Worm (Caenorhabditis elegans) whole organism, L4 larva: Measurements from ENCODE around the gene clpp-1.

Experiments
- D1046.2 ChIP-seq: fragments of 200-800 bp; sonication (Bioruptor generic); IDR thresholded peaks from 2 replicates; pipeline ENCODE4 v1.3.6; 2022; ENCODE audit warnings: missing genetic modification characterization, missing compliant biosample characterization
- F44E2.7 ChIP-seq: fragments of 200-800 bp; sonication (Bioruptor generic); IDR thresholded peaks from 2 replicates; pipeline ENCODE4 v2.1.2; 2022; ENCODE audit warnings: missing genetic modification characterization, missing compliant biosample characterization
- Y105C5A.15 ChIP-seq: fragments of 200-800 bp; sonication (Bioruptor generic); IDR thresholded peaks from 2 replicates; pipeline ENCODE4 v1.3.6; 2022; ENCODE audit warnings: missing genetic modification characterization, missing compliant biosample characterization
- Y75B8A.6 ChIP-seq: fragments of 200-800 bp; sonication (Bioruptor generic); IDR thresholded peaks from 2 replicates; pipeline ENCODE4 v1.3.6; 2022; ENCODE audit warnings: missing genetic modification reagents, missing genetic modification characterization, missing compliant biosample characterization
- aha-1 ChIP-seq: fragments of 150-350 bp; peaks from one replicate; lab custom pipeline; 2014; ENCODE audit warnings: missing biosample characterization, missing genetic modification characterization
- ama-1 ChIP-seq: fragments of 150-350 bp; optimal IDR thresholded peaks from 2 replicates; lab custom pipeline; 2014; ENCODE audit warnings: inconsistent platforms, mixed read lengths
- arid-1 ChIP-seq: fragments of 200-800 bp; sonication (Bioruptor generic); conservative IDR thresholded peaks from 2 replicates; pipeline ENCODE4 v1.3.6; 2022; ENCODE audit warnings: missing genetic modification reagents, missing genetic modification characterization, missing compliant biosample characterization
- ceh-20 ChIP-seq: fragments of 200-800 bp; sonication (Bioruptor generic); IDR thresholded peaks from 2 replicates; pipeline ENCODE4 v1.3.6; 2022; ENCODE audit warnings: missing genetic modification reagents, missing genetic modification characterization, missing compliant biosample characterization
- ceh-62 ChIP-seq: sonication (generic microtip); optimal IDR thresholded peaks from 2 replicates; lab custom pipeline; 2017; ENCODE audit warnings: missing biosample characterization, missing genetic modification characterization
- ctbp-1 ChIP-seq: fragments of 200-800 bp; sonication (Bioruptor generic); IDR thresholded peaks from 2 replicates; pipeline ENCODE4 v1.3.6; 2022; ENCODE audit warnings: missing genetic modification reagents, missing genetic modification characterization, missing compliant biosample characterization
- daf-12 ChIP-seq: fragments of 150-350 bp; optimal IDR thresholded peaks from 2 replicates; lab custom pipeline; 2014; ENCODE audit warnings: missing biosample characterization, missing genetic modification reagents, missing genetic modification characterization
- daf-16 ChIP-seq, 3 experiments: sonication (generic microtip); optimal IDR thresholded peaks; 2 replicates each; lab custom pipeline; 2016 to 2017; ENCODE audit warnings: missing genetic modification characterization in 3 of 3, missing genetic modification reagents in 3 of 3, mild to moderate bottlenecking in 2 of 3, missing compliant biosample characterization in 2 of 3, missing biosample characterization in 1 of 3, moderate library complexity in 1 of 3
- daf-19 ChIP-seq: fragments of 200-800 bp; sonication (Bioruptor generic); conservative IDR thresholded peaks from 2 replicates; pipeline ENCODE4 v1.3.6; 2022; ENCODE audit warnings: missing genetic modification characterization, missing compliant biosample characterization
- dmd-9 ChIP-seq: fragments of 200-800 bp; sonication (Bioruptor generic); IDR thresholded peaks from 2 replicates; pipeline ENCODE4 v1.3.6; 2022; ENCODE audit warnings: missing genetic modification reagents, missing genetic modification characterization, missing compliant biosample characterization
- egl-27 ChIP-seq: sonication (generic microtip); optimal IDR thresholded peaks from 3 replicates; lab custom pipeline; 2017; ENCODE audit warnings: missing biosample characterization, missing genetic modification reagents, missing genetic modification characterization
- egl-43 ChIP-seq: fragments of 200-800 bp; sonication (Bioruptor generic); IDR thresholded peaks from 2 replicates; pipeline ENCODE4 v1.3.6; 2022; ENCODE audit warnings: missing genetic modification reagents, missing genetic modification characterization, missing compliant biosample characterization
- fkh-10 ChIP-seq: fragments of 150-350 bp; optimal IDR thresholded peaks from 2 replicates; lab custom pipeline; 2014; ENCODE audit warnings: missing biosample characterization, missing genetic modification reagents, missing genetic modification characterization
- hlh-11 ChIP-seq: fragments of 200-800 bp; sonication (Bioruptor generic); optimal IDR thresholded peaks from 2 replicates; lab custom pipeline; 2018; ENCODE audit warnings: mild to moderate bottlenecking, missing genetic modification characterization, missing compliant biosample characterization
- hmg-1.1 ChIP-seq: fragments of 200-800 bp; sonication (Bioruptor generic); IDR thresholded peaks from 2 replicates; pipeline ENCODE4 v1.3.6; 2022; ENCODE audit warnings: missing genetic modification reagents, missing genetic modification characterization, missing compliant biosample characterization
- lin-13 ChIP-seq: fragments of 150-350 bp; optimal IDR thresholded peaks from 2 replicates; lab custom pipeline; 2014; ENCODE audit warnings: missing biosample characterization, missing genetic modification reagents, missing genetic modification characterization
- lir-3 ChIP-seq: sonication (generic microtip); optimal IDR thresholded peaks from 2 replicates; lab custom pipeline; 2016; ENCODE audit warnings: mild to moderate bottlenecking, missing genetic modification characterization, missing compliant biosample characterization
- mdl-1 ChIP-seq, 2 experiments: fragments of 150-350 bp in 1 of 2; sonication (generic microtip) in 1 of 2; optimal IDR thresholded peaks; 2 replicates each; lab custom pipeline; 2014 to 2017; ENCODE audit warnings: missing biosample characterization in 2 of 2, missing genetic modification characterization in 2 of 2
- mxl-2 ChIP-seq: fragments of 200-800 bp; sonication (Bioruptor generic); conservative IDR thresholded peaks from 2 replicates; pipeline ENCODE4 v1.3.6; 2022; ENCODE audit warnings: missing genetic modification reagents, missing genetic modification characterization, missing compliant biosample characterization
- nhr-102 ChIP-seq: sonication (generic microtip); optimal IDR thresholded peaks from 2 replicates; lab custom pipeline; 2016; ENCODE audit warnings: mild to moderate bottlenecking, missing genetic modification characterization, moderate library complexity, missing compliant biosample characterization
- nhr-48 ChIP-seq: sonication (generic microtip); optimal IDR thresholded peaks from 2 replicates; lab custom pipeline; 2016; ENCODE audit warnings: mild to moderate bottlenecking, missing genetic modification characterization, missing compliant biosample characterization
- pqm-1 ChIP-seq: sonication (generic microtip); optimal IDR thresholded peaks from 2 replicates; lab custom pipeline; 2017; ENCODE audit warnings: missing biosample characterization, missing genetic modification characterization
- rbr-2 ChIP-seq: sonication (generic microtip); optimal IDR thresholded peaks from 2 replicates; lab custom pipeline; 2016; ENCODE audit warnings: missing genotype, missing genetic modification characterization, missing compliant biosample characterization
- saeg-2 ChIP-seq: fragments of 200-800 bp; sonication (Bioruptor generic); IDR thresholded peaks from 2 replicates; pipeline ENCODE4 v1.3.6; 2022; ENCODE audit warnings: missing genetic modification reagents, missing genetic modification characterization, missing compliant biosample characterization
- spr-1 ChIP-seq: sonication (generic microtip); optimal IDR thresholded peaks from 2 replicates; lab custom pipeline; 2016; ENCODE audit warnings: mild to moderate bottlenecking, missing genetic modification characterization, missing compliant biosample characterization
- spr-3 ChIP-seq: fragments of 200-800 bp; sonication (Bioruptor generic); optimal IDR thresholded peaks from 2 replicates; lab custom pipeline; 2018; ENCODE audit warnings: mild to moderate bottlenecking, missing genetic modification characterization, missing compliant biosample characterization
- unc-39 ChIP-seq: sonication (generic microtip); optimal IDR thresholded peaks from 2 replicates; lab custom pipeline; 2017; ENCODE audit warnings: missing biosample characterization, missing genetic modification characterization
- unc-62 ChIP-seq, 3 experiments: fragments of 150-350 bp in 1 of 3; sonication (generic microtip); optimal IDR thresholded peaks in 2 of 3; peaks in 1 of 3; 1 replicate in 1 of 3; 2 replicates in 2 of 3; lab custom pipeline; 2014 to 2017; ENCODE audit warnings: missing biosample characterization in 3 of 3, missing genetic modification characterization in 3 of 3, missing genetic modification reagents in 3 of 3, missing genotype in 1 of 3
- zip-11 ChIP-seq: fragments of 200-800 bp; sonication (Bioruptor generic); IDR thresholded peaks from 2 replicates; pipeline ENCODE4 v1.3.6; 2022; ENCODE audit warnings: missing genetic modification characterization, missing compliant biosample characterization
- ztf-11 ChIP-seq: fragments of 150-350 bp; optimal IDR thresholded peaks from 2 replicates; lab custom pipeline; 2014; ENCODE audit warnings: missing biosample characterization, missing genetic modification characterization
- ztf-7 ChIP-seq: fragments of 150-350 bp; optimal IDR thresholded peaks from 2 replicates; lab custom pipeline; 2014; ENCODE audit warnings: missing biosample characterization, missing genetic modification characterization

The clpp-1 gene

DNA sequence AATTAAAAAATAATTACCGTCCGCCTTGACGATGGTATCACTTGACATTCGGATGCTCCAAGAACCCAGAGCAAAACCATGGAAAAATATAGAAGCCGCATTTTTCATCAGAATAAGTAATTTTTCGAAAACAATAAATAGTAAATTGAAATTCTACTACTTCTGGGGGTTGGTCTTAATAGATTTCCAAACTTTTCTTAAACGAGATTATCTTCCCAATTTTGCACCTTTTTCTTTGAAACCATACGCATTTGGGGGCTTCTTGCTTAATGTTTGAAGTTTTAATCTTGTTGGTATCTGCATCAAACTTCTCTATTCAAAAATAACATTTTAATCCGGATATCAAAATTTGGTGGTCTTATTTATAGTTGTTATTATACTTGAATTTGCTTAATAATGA lies 13.5 kb upstream of the clpp-1 start, which contains the start of gene gcy-5:
Gene gcy-5, minus strand, starts transcription at position 101 of the 400 bp plus-strand sequence.
- TF ChIP-seq daf-16 (GFP tag; optimal IDR thresholded peaks at IDR 0.05; lab: Kevin White, UChicago) (no peak), daf-16 (tag; optimal IDR thresholded peaks at IDR 0.05; lab: Kevin White, UChicago) (no peak), hmg-1.1 (GFP tag; lab: Robert Waterston, UW) (no peak), rbr-2 (no peak), Y105C5A.15 (GFP tag; lab: Robert Waterston, UW) (no peak), ama-1 (no peak), saeg-2 (GFP tag; lab: Robert Waterston, UW) (no peak), Y75B8A.6 (GFP tag; lab: Robert Waterston, UW) (no peak), spr-1 (tag; lab: Kevin White, UChicago) (no peak), fkh-10 (GFP tag; lab: Kevin White, UChicago) (no peak), D1046.2 (GFP tag; lab: Robert Waterston, UW) (no peak)

DNA sequence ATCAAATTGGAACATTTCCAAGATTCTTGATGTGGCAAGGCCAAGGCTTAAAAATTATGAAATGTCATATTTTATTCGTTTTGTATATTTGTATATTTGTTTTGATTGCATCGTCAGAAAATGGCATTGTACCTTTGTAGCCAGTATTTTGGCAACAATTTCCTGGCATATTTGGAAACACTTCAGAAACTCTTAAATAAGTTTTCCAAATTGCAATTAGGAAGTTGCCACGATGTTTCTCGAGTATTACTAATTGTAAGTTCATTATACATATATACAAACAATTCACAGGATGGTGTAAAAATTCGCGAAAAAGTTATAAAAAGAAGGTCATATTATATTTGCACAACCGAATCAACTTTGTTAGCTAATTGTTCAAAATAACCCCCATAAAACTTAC lies 12.6 kb upstream of the clpp-1 start, which contains the start of gene idpp-8:
Gene idpp-8, plus strand, starts transcription at position 301 of the 400 bp plus-strand sequence.
- no peak for TF ChIP-seq zip-11
- no peak for TF ChIP-seq ceh-20 (GFP tag; lab: Robert Waterston, UW)
- TF ChIP-seq egl-43 (GFP tag; lab: Robert Waterston, UW): no peak
- no peak for TF ChIP-seq arid-1 (GFP tag; lab: Robert Waterston, UW)
- TF ChIP-seq Y105C5A.15 (GFP tag; lab: Robert Waterston, UW): no peak
- no peak for TF ChIP-seq nhr-102

DNA sequence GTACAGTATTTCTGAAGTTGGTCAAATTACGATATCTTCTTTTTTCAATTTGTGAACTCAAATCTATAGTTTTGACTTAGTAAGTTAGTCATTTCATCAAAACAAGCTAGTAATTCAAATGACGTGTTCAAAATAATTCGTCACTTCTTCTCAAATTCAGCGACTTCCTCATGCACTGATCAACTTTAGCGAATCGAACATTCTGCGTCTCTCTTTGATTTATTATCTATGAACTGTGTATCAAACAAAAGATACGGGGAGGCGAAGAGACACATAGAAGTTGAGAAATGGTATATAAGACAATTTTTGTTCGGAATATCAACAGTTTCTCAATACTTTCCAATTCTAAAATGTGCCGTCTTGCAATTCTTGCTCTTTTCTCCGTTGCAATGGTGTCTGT lies 9.3 kb upstream of the clpp-1 start, which contains the start of gene srlf-34:
Gene srlf-34, plus strand, starts transcription at position 321 of the 400 bp plus-strand sequence.
- TF ChIP-seq mdl-1 (tag; optimal IDR thresholded peaks at IDR 0.05; lab: Kevin White, UChicago): no peak
- TF ChIP-seq egl-27 (tag; lab: Kevin White, UChicago): no peak
- no peak for TF ChIP-seq lir-3 (tag; lab: Kevin White, UChicago)
- TF ChIP-seq lin-13 (GFP tag; lab: Kevin White, UChicago): no peak
- no peak for TF ChIP-seq arid-1 (GFP tag; lab: Robert Waterston, UW)
- TF ChIP-seq nhr-48: no peak
- TF ChIP-seq spr-1 (tag; lab: Kevin White, UChicago): no peak
- TF ChIP-seq dmd-9: no peak

DNA sequence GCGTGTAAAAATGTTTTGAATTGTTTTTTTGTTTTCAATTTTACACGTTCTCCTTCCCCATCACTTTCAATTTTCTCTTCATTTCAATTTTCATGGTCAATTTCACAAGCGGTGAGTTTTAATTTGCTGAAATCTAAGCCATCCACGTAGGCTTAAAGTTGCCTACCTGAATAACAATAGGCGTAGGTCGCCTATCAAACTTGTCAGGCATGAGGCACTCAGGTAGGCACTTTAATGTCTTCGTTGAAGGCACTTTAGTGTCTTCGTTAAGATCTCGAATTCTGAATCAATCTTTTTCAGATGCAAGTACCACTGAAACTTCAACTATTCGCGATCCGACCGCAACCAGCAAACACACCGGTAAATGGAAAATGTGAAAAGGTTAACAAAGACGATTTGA lies 6.7 kb upstream of the clpp-1 start, which contains the start of gene ZK970.8:
Gene ZK970.8, plus strand, starts transcription at position 301 of the 400 bp plus-strand sequence.
- no peak for TF ChIP-seq spr-3
- no peak for TF ChIP-seq saeg-2 (GFP tag; lab: Robert Waterston, UW)
- TF ChIP-seq F44E2.7: no peak

DNA sequence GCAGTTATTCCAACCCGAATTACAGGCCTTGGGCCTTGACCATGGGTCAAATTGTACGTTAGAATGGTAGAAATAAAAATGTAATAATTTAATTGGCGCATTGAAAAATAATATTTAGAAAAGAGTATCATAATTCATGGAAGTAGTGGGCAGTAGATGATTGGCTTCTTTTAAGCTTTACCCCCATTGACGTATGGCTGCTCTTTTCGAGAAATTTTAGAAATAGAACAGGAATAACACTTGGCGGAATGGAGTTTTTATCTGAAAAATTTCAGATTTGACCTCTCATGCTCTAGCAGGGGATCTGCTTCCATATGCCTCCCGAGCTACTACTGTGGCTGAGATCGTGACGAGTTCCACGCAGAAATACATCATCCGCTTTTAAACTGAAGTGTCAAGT lies 6.1 kb upstream of the clpp-1 start, which contains the start of gene gcy-4:
Gene gcy-4, minus strand, starts transcription at position 101 of the 400 bp plus-strand sequence.
- no peak for TF ChIP-seq unc-39 (tag; lab: Kevin White, UChicago)
- TF ChIP-seq arid-1 (GFP tag; lab: Robert Waterston, UW): no peak
- TF ChIP-seq ztf-7 (tag; lab: Kevin White, UChicago): no peak
- TF ChIP-seq aha-1 (tag; lab: Kevin White, UChicago): no peak
- no peak for TF ChIP-seq unc-62 (GFP tag; optimal IDR thresholded peaks at IDR 0.05 in 1 of 2; lab: Kevin White, UChicago)
- no peak for TF ChIP-seq unc-62 (tag; optimal IDR thresholded peaks at IDR 0.05; lab: Kevin White, UChicago)
- TF ChIP-seq daf-12: no peak
- TF ChIP-seq pqm-1 (tag; lab: Kevin White, UChicago): no peak
- TF ChIP-seq ctbp-1: no peak
- TF ChIP-seq hlh-11 (tag; lab: Kevin White, UChicago): no peak
- TF ChIP-seq ceh-62 (tag; lab: Kevin White, UChicago): no peak
- no peak for TF ChIP-seq ceh-20 (GFP tag; lab: Robert Waterston, UW)
- TF ChIP-seq daf-19 (GFP tag; lab: Robert Waterston, UW): no peak
- TF ChIP-seq ztf-11 (tag; lab: Kevin White, UChicago): no peak
- TF ChIP-seq mxl-2 (GFP tag; lab: Robert Waterston, UW): no peak
- TF ChIP-seq lir-3 (tag; lab: Kevin White, UChicago): no peak
